Worm (Caenorhabditis elegans): ENCODE measurements around the gene acs-14.

DNA sequence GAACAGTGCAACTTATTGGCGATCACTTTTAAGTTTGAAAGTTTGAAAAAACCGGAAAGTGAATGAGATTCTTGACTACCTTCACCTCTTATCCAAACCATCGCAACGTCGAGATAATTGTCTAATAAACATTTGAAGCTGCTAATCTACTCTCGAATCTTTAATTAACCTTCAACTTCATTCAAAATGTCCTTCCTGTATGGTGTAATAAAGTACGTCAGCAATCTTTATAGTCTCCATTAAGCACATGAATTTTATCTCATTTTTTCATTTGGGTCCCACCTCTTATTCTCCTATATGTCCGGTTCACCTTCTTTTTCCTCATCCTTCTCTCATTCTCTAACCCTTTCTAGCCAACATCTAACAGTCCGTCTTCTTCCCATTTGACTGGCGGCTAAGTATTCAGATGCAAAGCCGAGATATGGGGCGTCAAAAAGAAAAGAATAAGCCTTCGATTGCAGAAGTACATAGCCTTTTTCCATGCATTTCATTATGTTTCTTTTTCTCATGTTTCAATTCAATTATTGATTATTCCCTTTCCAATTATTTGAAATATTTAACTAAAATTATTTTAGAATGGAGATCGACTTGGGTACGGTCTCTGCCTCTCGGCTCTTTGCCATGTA, 7.0 kb upstream of the acs-14 start, which contains the start of gene swt-5:
- no peak for TF ChIP-seq ama-1 (optimal IDR thresholded peaks at IDR 0.05)
- TF ChIP-seq tbx-11 (GFP tag; IDR thresholded peaks at IDR 0.05), result no peak
- TF ChIP-seq B0310.2 (tag; optimal IDR thresholded peaks at IDR 0.05), result no peak
- no peak for TF ChIP-seq ets-7 (tag; optimal IDR thresholded peaks at IDR 0.05)
- TF ChIP-seq F13C5.2 (tag; optimal IDR thresholded peaks at IDR 0.05), result no peak
- TF ChIP-seq hmbx-1 (tag; optimal IDR thresholded peaks at IDR 0.05), result no peak
